Worm (Caenorhabditis elegans): Measurements from ENCODE around the gene R10E8.2.

- TF ChIP-seq K11D2.4 (GFP tag; IDR thresholded peaks at IDR 0.05) (no peak), ets-4 (GFP tag; optimal IDR thresholded peaks at IDR 0.05) (no peak), rec-8 (tag; optimal IDR thresholded peaks at IDR 0.05) (no peak), egl-18 (GFP tag; IDR thresholded peaks at IDR 0.05) (no peak), unc-62 (GFP tag; optimal IDR thresholded peaks at IDR 0.05) (no peak)
These were observed 16.8 kb downstream of the R10E8.2 start, which contains the start of gene Y37H2C.4 for ce11 chrV:18270403-18270802.

Data from whole organism, young adult.